Worm (Caenorhabditis elegans) whole organism, midembryonic: ENCODE data around the gene srxa-7.

Experiments used
- T22C8.4 ChIP-seq: fragments of 200-800 bp; sonication (Bioruptor generic); IDR thresholded peaks from 2 replicates; pipeline ENCODE4 v1.3.6; 2022; ENCODE audit warnings: missing genetic modification characterization, missing compliant biosample characterization
- cog-1 ChIP-seq: sonication (generic microtip); optimal IDR thresholded peaks from 2 replicates; lab custom pipeline; 2016; ENCODE audit warnings: missing genetic modification characterization, missing compliant biosample characterization
- flt-1 ChIP-seq: fragments of 200-800 bp; sonication (Bioruptor generic); IDR thresholded peaks from 2 replicates; pipeline ENCODE4 v1.3.6; 2022; ENCODE audit warnings: missing genetic modification characterization, missing compliant biosample characterization
- klf-2 ChIP-seq: fragments of 200-800 bp; sonication (Bioruptor generic); conservative IDR thresholded peaks from 2 replicates; pipeline ENCODE4 v1.3.6; 2022; ENCODE audit warnings: missing genetic modification reagents, missing genetic modification characterization, missing compliant biosample characterization
- med-1 ChIP-seq: sonication (generic microtip); optimal IDR thresholded peaks from 2 replicates; lab custom pipeline; 2017; ENCODE audit warnings: missing genetic modification characterization, mild to moderate bottlenecking, missing compliant biosample characterization, antibody characterized with exemption, missing genetic modification reagents; ENCODE audit not compliant: insufficient read depth
- ref-1 ChIP-seq: fragments of 200-800 bp; sonication (Bioruptor generic); conservative IDR thresholded peaks from 2 replicates; pipeline ENCODE4 v1.3.6; 2022; ENCODE audit warnings: missing genetic modification reagents, missing genetic modification characterization, missing compliant biosample characterization
- ztf-23 ChIP-seq: fragments of 200-800 bp; sonication (Bioruptor generic); IDR thresholded peaks from 2 replicates; pipeline ENCODE4 v1.3.6; 2022; ENCODE audit warnings: missing genetic modification reagents, missing genetic modification characterization, missing compliant biosample characterization
- ztf-29 ChIP-seq: fragments of 200-800 bp; sonication (Bioruptor generic); IDR thresholded peaks from 2 replicates; pipeline ENCODE4 v1.3.6; 2022; ENCODE audit warnings: missing genetic modification reagents, missing genetic modification characterization, missing compliant biosample characterization

ce11 chrV:16292409-16292808, 14.9 kb upstream of the srxa-7 start, which contains the start of gene oac-5:
- TF ChIP-seq T22C8.4 (GFP tag; lab: Robert Waterston, UW): no peak
- no peak for TF ChIP-seq flt-1 (GFP tag; lab: Robert Waterston, UW)
- TF ChIP-seq klf-2 (GFP tag; lab: Robert Waterston, UW): no peak
- no peak for TF ChIP-seq ztf-23 (GFP tag; lab: Robert Waterston, UW)
- no peak for TF ChIP-seq cog-1 (tag; lab: Kevin White, UChicago)
- TF ChIP-seq ztf-29 (GFP tag; lab: Robert Waterston, UW): no peak
- TF ChIP-seq ref-1: no peak
- TF ChIP-seq med-1 (GFP tag; lab: Kevin White, UChicago): no peak
